Fruit fly (Drosophila melanogaster) whole organism, wandering third instar larva: ENCODE results near the gene CG1896.

ENCODE experiments used
- Abd-B ChIP-seq: fragments of >200 bp; optimal IDR thresholded peaks from 2 replicates; lab custom pipeline; 2017; ENCODE audit warnings: missing biosample characterization, missing genetic modification characterization
- CG32264 ChIP-seq: fragments of 200-800 bp; sonication (Bioruptor generic); optimal IDR thresholded peaks from 2 replicates; lab custom pipeline; 2016; ENCODE audit warnings: missing biosample characterization, missing genetic modification characterization
- CrebA ChIP-seq: fragments of 200-800 bp; sonication (Bioruptor generic); optimal IDR thresholded peaks from 2 replicates; lab custom pipeline; 2016; ENCODE audit warnings: missing biosample characterization, mild to moderate bottlenecking, missing genetic modification characterization, borderline replicate concordance
- Dfd ChIP-seq: fragments of >200 bp; optimal IDR thresholded peaks from 2 replicates; lab custom pipeline; 2017; ENCODE audit warnings: missing biosample characterization, missing genetic modification characterization
- Dif ChIP-seq: fragments of 200-275, 200-300 bp; sonication (Bioruptor generic); optimal IDR thresholded peaks from 2 replicates; lab custom pipeline; 2018; ENCODE audit warnings: missing biosample characterization, missing genetic modification characterization; ENCODE audit not compliant: partially characterized antibody
- GATAd ChIP-seq: sonication (Bioruptor generic); optimal IDR thresholded peaks from 2 replicates; lab custom pipeline; 2016; ENCODE audit warnings: missing biosample characterization, missing genetic modification characterization
- HLH106 ChIP-seq: fragments of 200-800 bp; optimal IDR thresholded peaks from 3 replicates; lab custom pipeline; 2019; ENCODE audit warnings: missing biosample characterization, mild to moderate bottlenecking, missing genetic modification characterization, moderate library complexity
- Hnf4 ChIP-seq: fragments of 200-800 bp; sonication (Bioruptor generic); optimal IDR thresholded peaks from 2 replicates; lab custom pipeline; 2016; ENCODE audit warnings: missing biosample characterization, mild to moderate bottlenecking, missing genetic modification characterization
- Hr78 ChIP-seq: fragments of >200 bp; optimal IDR thresholded peaks from 2 replicates; lab custom pipeline; 2017; ENCODE audit warnings: missing biosample characterization, missing genetic modification characterization
- Hr83 ChIP-seq: fragments of 200-300 bp; sonication (Bioruptor generic); optimal IDR thresholded peaks from 2 replicates; lab custom pipeline; 2016; ENCODE audit warnings: missing biosample characterization, mild to moderate bottlenecking, missing genetic modification characterization, moderate library complexity; ENCODE audit not compliant: poor library complexity, severe bottlenecking
- Jra ChIP-seq: sonication (Bioruptor generic); optimal IDR thresholded peaks from 2 replicates; lab custom pipeline; 2016; ENCODE audit warnings: missing biosample characterization, missing genetic modification characterization
- Myc ChIP-seq: fragments of >200 bp; optimal IDR thresholded peaks from 2 replicates; lab custom pipeline; 2017
- N ChIP-seq: fragments of >200 bp; optimal IDR thresholded peaks from 2 replicates; lab custom pipeline; 2018; ENCODE audit warnings: missing biosample characterization, missing external identifiers, missing genetic modification characterization
- OdsH ChIP-seq: fragments of 200-800 bp; sonication (Bioruptor generic); optimal IDR thresholded peaks from 2 replicates; lab custom pipeline; 2016; ENCODE audit warnings: missing biosample characterization, mild to moderate bottlenecking, missing genetic modification characterization
- Rel ChIP-seq, 2 experiments: fragments of 200-800 bp; sonication (Bioruptor generic) in 1 of 2; optimal IDR thresholded peaks; 2 replicates in 1 of 2; 3 replicates in 1 of 2; lab custom pipeline; 2016 to 2019; ENCODE audit warnings: mild to moderate bottlenecking in 2 of 2, missing biosample characterization in 2 of 2, missing genetic modification characterization in 2 of 2, moderate library complexity in 1 of 2
- Sp1 ChIP-seq: fragments of 200-800 bp; sonication (Bioruptor generic); optimal IDR thresholded peaks from 3 replicates; lab custom pipeline; 2019; ENCODE audit warnings: missing biosample characterization, mild to moderate bottlenecking, missing genetic modification characterization, moderate library complexity
- Vsx2 ChIP-seq: fragments of 200-300, 225-300 bp; sonication (Bioruptor generic); optimal IDR thresholded peaks from 2 replicates; lab custom pipeline; 2018; ENCODE audit warnings: missing biosample characterization, missing genetic modification characterization; ENCODE audit not compliant: partially characterized antibody
- br ChIP-seq: fragments of 200-800 bp; sonication (Bioruptor generic); optimal IDR thresholded peaks from 2 replicates; lab custom pipeline; 2016; ENCODE audit warnings: missing biosample characterization, missing genetic modification characterization
- brk ChIP-seq: fragments of 200-800 bp; sonication (Bioruptor generic); optimal IDR thresholded peaks from 2 replicates; lab custom pipeline; 2016; ENCODE audit warnings: missing biosample characterization, mild to moderate bottlenecking, missing genetic modification characterization
- dl ChIP-seq, 2 experiments: fragments of 175-275, 200-275 bp in 1 of 2; fragments of 200-275 bp in 1 of 2; sonication (Bioruptor generic); optimal IDR thresholded peaks; lab custom pipeline; 2018; ENCODE audit warnings: mild to moderate bottlenecking in 2 of 2, missing biosample characterization in 2 of 2, missing genetic modification characterization in 2 of 2, moderate library complexity in 2 of 2; ENCODE audit not compliant: partially characterized antibody in 2 of 2, insufficient read depth in 1 of 2
- dmrt93B ChIP-seq: fragments of 200-800 bp; sonication (Bioruptor generic); optimal IDR thresholded peaks from 2 replicates; lab custom pipeline; 2018; ENCODE audit warnings: missing biosample characterization, mild to moderate bottlenecking, missing genetic modification characterization
- dsf ChIP-seq: sonication (Bioruptor generic); optimal IDR thresholded peaks from 2 replicates; lab custom pipeline; 2016; ENCODE audit warnings: missing biosample characterization, missing genetic modification characterization, borderline replicate concordance
- ey ChIP-seq: fragments of 200-800 bp; sonication (Bioruptor generic); optimal IDR thresholded peaks from 2 replicates; lab custom pipeline; 2016; ENCODE audit warnings: missing biosample characterization, missing genetic modification characterization
- foxo ChIP-seq, 2 experiments: fragments of 200-800 bp; sonication (Bioruptor generic); optimal IDR thresholded peaks; 2 replicates in 1 of 2; 3 replicates in 1 of 2; lab custom pipeline; 2016 to 2017; ENCODE audit warnings: missing biosample characterization in 2 of 2, missing genetic modification characterization in 2 of 2
- fru ChIP-seq: fragments of 200-800 bp; sonication (Bioruptor generic); optimal IDR thresholded peaks from 3 replicates; lab custom pipeline; 2016; ENCODE audit warnings: missing biosample characterization, mild to moderate bottlenecking, missing genetic modification characterization
- h ChIP-seq: fragments of 200-800 bp; sonication (Bioruptor generic); optimal IDR thresholded peaks from 3 replicates; lab custom pipeline; 2016; ENCODE audit warnings: missing biosample characterization, mild to moderate bottlenecking, missing genetic modification characterization
- jim ChIP-seq: fragments of 175-275, 200-325 bp; sonication (Bioruptor generic); optimal IDR thresholded peaks from 2 replicates; lab custom pipeline; 2016; ENCODE audit warnings: missing biosample characterization, mild to moderate bottlenecking, missing genetic modification characterization
- lola ChIP-seq: fragments of >200 bp; optimal IDR thresholded peaks from 2 replicates; lab custom pipeline; 2017; ENCODE audit warnings: missing biosample characterization, missing genetic modification characterization
- pan ChIP-seq: fragments of >200 bp; optimal IDR thresholded peaks from 2 replicates; lab custom pipeline; 2017
- psq ChIP-seq: fragments of 200-800 bp; sonication (Bioruptor generic); optimal IDR thresholded peaks from 3 replicates; lab custom pipeline; 2017; ENCODE audit warnings: missing biosample characterization, mild to moderate bottlenecking, missing genetic modification characterization, moderate library complexity
- rgr ChIP-seq: fragments of 200-800 bp; sonication (Bioruptor generic); optimal IDR thresholded peaks from 3 replicates; lab custom pipeline; 2016; ENCODE audit warnings: missing biosample characterization, mild to moderate bottlenecking, missing genetic modification characterization
- sage ChIP-seq: fragments of 200-800 bp; sonication (Bioruptor generic); optimal IDR thresholded peaks from 2 replicates; lab custom pipeline; 2016; ENCODE audit warnings: missing biosample characterization, mild to moderate bottlenecking, missing genetic modification characterization
- sv ChIP-seq: fragments of 200-800 bp; sonication (Bioruptor generic); optimal IDR thresholded peaks from 3 replicates; lab custom pipeline; 2016; ENCODE audit warnings: missing biosample characterization, missing genetic modification characterization
- tai ChIP-seq: sonication (Bioruptor generic); optimal IDR thresholded peaks from 2 replicates; lab custom pipeline; 2016; ENCODE audit warnings: missing biosample characterization, missing genetic modification characterization
- usp ChIP-seq: fragments of >200 bp; optimal IDR thresholded peaks from 2 replicates; lab custom pipeline; 2017; ENCODE audit warnings: missing biosample characterization, missing genetic modification characterization

Gene CG1896

dm6 chr3R:31711270-31712029 lies 32.6 kb upstream of the CG1896 start:
- TF ChIP-seq br (GFP tag; lab: Kevin White, UChicago) (no peak), Abd-B (GFP tag; lab: Kevin White, UChicago) (no peak), Hr83 (GFP tag; lab: Kevin White, UChicago) (no peak), psq (GFP tag; lab: Kevin White, UChicago) (no peak), Dif (GFP tag; lab: Kevin White, UChicago) (no peak), N (GFP tag; lab: Kevin White, UChicago) (no peak), Rel (GFP tag; optimal IDR thresholded peaks at IDR 0.05; lab: Kevin White, UChicago) (no peak), Rel (tag; optimal IDR thresholded peaks at IDR 0.05; lab: Kevin White, UChicago) (no peak), sv (no peak), Hr78 (GFP tag; lab: Kevin White, UChicago) (no peak), pan (lab: Kevin White, UChicago) (no peak), brk (no peak), ey (GFP tag; lab: Kevin White, UChicago) (no peak), sage (GFP tag; lab: Kevin White, UChicago) (no peak), rgr (GFP tag; lab: Kevin White, UChicago) (no peak), CrebA (no peak), lola (GFP tag; lab: Kevin White, UChicago) (no peak), dl (GFP tag; optimal IDR thresholded peaks at IDR 0.05; lab: Kevin White, UChicago; ENCODE audit: insufficient read depth in 1 of 2, partially characterized antibody in 2 of 2) (no peak), OdsH (no peak), jim (no peak), fru (no peak)
- TF ChIP-seq, all 38 proteins: peak for 0

- TF ChIP-seq Hr83 (GFP tag; lab: Kevin White, UChicago), result no peak
- no peak for TF ChIP-seq sage (GFP tag; lab: Kevin White, UChicago)
- no peak for TF ChIP-seq Jra (GFP tag; lab: Kevin White, UChicago)
- TF ChIP-seq Hr78 (GFP tag; lab: Kevin White, UChicago), result no peak
- TF ChIP-seq Rel (GFP tag; optimal IDR thresholded peaks at IDR 0.05; lab: Kevin White, UChicago), result no peak
- peak; percentile 22 for TF ChIP-seq Rel (tag; optimal IDR thresholded peaks at IDR 0.05; lab: Kevin White, UChicago)
- TF ChIP-seq Hnf4, result no peak
Measured at dm6 chr3R:31712585-31712984, 31.5 kb upstream of the CG1896 start.

dm6 chr3R:31713306-31714123 lies 30.6 kb upstream of the CG1896 start, which contains the start of gene ttk:
TSS of gene ttk (plus strand) at chr3R:31713867.
- TF ChIP-seq HLH106 (tag; lab: Kevin White, UChicago), result peak; percentile 4
- TF ChIP-seq tai (GFP tag; lab: Kevin White, UChicago), result no peak
- TF ChIP-seq ey (GFP tag; lab: Kevin White, UChicago), result no peak
- TF ChIP-seq psq (GFP tag; lab: Kevin White, UChicago), result peak; percentile 58
- TF ChIP-seq dsf (GFP tag; lab: Kevin White, UChicago), result no peak
- TF ChIP-seq fru, result peak; percentile 63
- no peak for TF ChIP-seq Hr78 (GFP tag; lab: Kevin White, UChicago)
- no peak for TF ChIP-seq sage (GFP tag; lab: Kevin White, UChicago)
- no peak for TF ChIP-seq Myc
- peak; percentile 64 for TF ChIP-seq h (GFP tag; lab: Kevin White, UChicago)
- peak; percentile 65 for TF ChIP-seq CrebA
- no peak for TF ChIP-seq dmrt93B (GFP tag; lab: Kevin White, UChicago)
- peak in 1 of 2 experiments; percentile 46 for TF ChIP-seq foxo (GFP tag; optimal IDR thresholded peaks at IDR 0.05; lab: Kevin White, UChicago)
- TF ChIP-seq Vsx2 (GFP tag; lab: Kevin White, UChicago), result peak; percentile 83
- no peak for TF ChIP-seq CG32264
- TF ChIP-seq Jra (GFP tag; lab: Kevin White, UChicago), result peak; percentile 34
- TF ChIP-seq jim, result no peak
- TF ChIP-seq pan (lab: Kevin White, UChicago), result no peak
- peak; percentile 92 for TF ChIP-seq Dif (GFP tag; lab: Kevin White, UChicago)
- no peak for TF ChIP-seq sv
- TF ChIP-seq rgr (GFP tag; lab: Kevin White, UChicago), result peak; percentile 16
- no peak for TF ChIP-seq N (GFP tag; lab: Kevin White, UChicago)
- no peak for TF ChIP-seq OdsH
- TF ChIP-seq Sp1 (GFP tag; lab: Kevin White, UChicago), result peak; percentile 5
- TF ChIP-seq Dfd (GFP tag; lab: Kevin White, UChicago), result no peak
- TF ChIP-seq Hnf4, result no peak
- peak; percentile 25 for TF ChIP-seq Hr83 (GFP tag; lab: Kevin White, UChicago)
- no peak for TF ChIP-seq GATAd (GFP tag; lab: Kevin White, UChicago)
- TF ChIP-seq usp (GFP tag; lab: Kevin White, UChicago), result no peak
- TF ChIP-seq brk, result no peak
- no peak for TF ChIP-seq lola (GFP tag; lab: Kevin White, UChicago)
- peak; percentile 8 for TF ChIP-seq Rel (GFP tag; optimal IDR thresholded peaks at IDR 0.05; lab: Kevin White, UChicago)
- no peak for TF ChIP-seq Rel (tag; optimal IDR thresholded peaks at IDR 0.05; lab: Kevin White, UChicago)
- peak; percentile 11 for TF ChIP-seq br (GFP tag; lab: Kevin White, UChicago)
- TF ChIP-seq Abd-B (GFP tag; lab: Kevin White, UChicago), result no peak
- peak; percentile 89 to 96 for TF ChIP-seq dl (GFP tag; optimal IDR thresholded peaks at IDR 0.05; lab: Kevin White, UChicago; ENCODE audit: insufficient read depth in 1 of 2, partially characterized antibody in 2 of 2)
